Fruit fly (Drosophila melanogaster): ENCODE measurements around the gene CG18549.

The CG18549 gene

dm6 chr3R:12422379-12422975, 26.6 kb upstream of the CG18549 start, which contains the start of the genes Scgbeta and CG17202 (continued):
- TF ChIP-seq kah (GFP tag; optimal IDR thresholded peaks at IDR 0.05) (no peak), BEAF-32 (GFP tag; optimal IDR thresholded peaks at IDR 0.05) (peak; percentile 37), p53 (GFP tag; optimal IDR thresholded peaks at IDR 0.05) (no peak), kay (GFP tag; optimal IDR thresholded peaks at IDR 0.05) (no peak), CG34376 (GFP tag; optimal IDR thresholded peaks at IDR 0.05) (peak; percentile 40), sqz (GFP tag; optimal IDR thresholded peaks at IDR 0.05) (no peak), E2f1 (GFP tag; IDR thresholded peaks at IDR 0.05) (no peak), unc-4 (GFP tag; IDR thresholded peaks at IDR 0.05; ENCODE audit: partially characterized antibody) (no peak), esg (GFP tag; conservative IDR thresholded peaks at IDR 0.05) (no peak), CG3163 (GFP tag; optimal IDR thresholded peaks at IDR 0.05) (no peak), CG1602 (GFP tag; optimal IDR thresholded peaks at IDR 0.05) (no peak), HLH3B (GFP tag; IDR thresholded peaks at IDR 0.05) (no peak), lmd (GFP tag; IDR thresholded peaks at IDR 0.05) (no peak), CG13624 (GFP tag; optimal IDR thresholded peaks at IDR 0.05) (peak; percentile 30), so (GFP tag; IDR thresholded peaks at IDR 0.05) (0 out of 3 replicates have a peak, but pooled peaks have one; percentile 35), trem (tag; optimal IDR thresholded peaks at IDR 0.05) (peak; percentile 25), CG11696 (GFP tag; IDR thresholded peaks at IDR 0.05) (no peak), Ets97D (GFP tag; optimal IDR thresholded peaks at IDR 0.05) (peak; percentile 65), fru (optimal IDR thresholded peaks at IDR 0.05) (no peak), nerfin-1 (tag; optimal IDR thresholded peaks at IDR 0.05) (no peak), row (GFP tag; IDR thresholded peaks at IDR 0.05) (peak; percentile 89), Oli (tag; optimal IDR thresholded peaks at IDR 0.05) (no peak), CG12155 (GFP tag; optimal IDR thresholded peaks at IDR 0.05) (no peak), Hr3 (GFP tag; optimal IDR thresholded peaks at IDR 0.05) (no peak), CG17186 (GFP tag; optimal IDR thresholded peaks at IDR 0.05) (no peak), pzg (GFP tag; optimal IDR thresholded peaks at IDR 0.05) (peak; percentile 78), Hey (tag; optimal IDR thresholded peaks at IDR 0.05) (no peak), CG1233 (GFP tag; optimal IDR thresholded peaks at IDR 0.05) (no peak), scrt (GFP tag; optimal IDR thresholded peaks at IDR 0.05) (no peak), MESR4 (GFP tag; optimal IDR thresholded peaks at IDR 0.05) (peak; percentile 75), dimm (GFP tag; IDR thresholded peaks at IDR 0.05) (no peak), CG3847 (GFP tag; IDR thresholded peaks at IDR 0.05) (peak; percentile 39; the same call in 1 of the 2 replicates), CG6813 (GFP tag; optimal IDR thresholded peaks at IDR 0.05) (no peak), Ada2b (GFP tag; IDR thresholded peaks at IDR 0.05) (0 out of 2 replicates have a peak, but pooled peaks have one; percentile 5), prd (optimal IDR thresholded peaks at IDR 0.05) (no peak), prd (GFP tag; IDR thresholded peaks at IDR 0.05) (no peak), pita (GFP tag; optimal IDR thresholded peaks at IDR 0.05) (no peak), ems (GFP tag; optimal IDR thresholded peaks at IDR 0.05) (no peak), disco-r (GFP tag; optimal IDR thresholded peaks at IDR 0.05) (no peak), cg (GFP tag; optimal IDR thresholded peaks at IDR 0.05) (no peak), ab (GFP tag; optimal IDR thresholded peaks at IDR 0.05) (no peak), CG1832 (GFP tag; optimal IDR thresholded peaks at IDR 0.05) (no peak), CG9727 (GFP tag; optimal IDR thresholded peaks at IDR 0.05) (no peak), CG17361 (GFP tag; IDR thresholded peaks at IDR 0.05) (no peak), CG18011 (GFP tag; optimal IDR thresholded peaks at IDR 0.05) (no peak), CG11093 (GFP tag; IDR thresholded peaks at IDR 0.05) (no peak), CG12071 (GFP tag; optimal IDR thresholded peaks at IDR 0.05) (no peak), H2.0 (GFP tag; IDR thresholded peaks at IDR 0.05) (no peak), gfzf (GFP tag; optimal IDR thresholded peaks at IDR 0.05) (peak; percentile 92), TFAM (GFP tag; optimal IDR thresholded peaks at IDR 0.05) (no peak), chn (GFP tag; optimal IDR thresholded peaks at IDR 0.05) (no peak), Lhr (GFP tag; optimal IDR thresholded peaks at IDR 0.05) (peak; percentile 76)

Measured in whole organism, embryonic.